Worm (Caenorhabditis elegans): ENCODE data around the gene C49F8.15.

C49F8.15 gene

ce11 chrX:13394971-13395370 is 32.6 kb upstream of the C49F8.15 start, which contains the start of gene irld-2:
TSS of gene irld-2 (minus strand) at chrX:13395071.
- TF ChIP-seq elt-2 (tag; optimal IDR thresholded peaks at IDR 0.05) = no peak
- no peak for TF ChIP-seq sdc-2 (tag; optimal IDR thresholded peaks at IDR 0.05)
- TF ChIP-seq odd-2 (tag; optimal IDR thresholded peaks at IDR 0.05) = no peak
- TF ChIP-seq unc-55 (GFP tag; optimal IDR thresholded peaks at IDR 0.05) = no peak
- no peak for TF ChIP-seq zip-5 (tag; optimal IDR thresholded peaks at IDR 0.05)
- TF ChIP-seq hlh-8 (tag; optimal IDR thresholded peaks at IDR 0.05) = no peak
- TF ChIP-seq npax-4 (tag; optimal IDR thresholded peaks at IDR 0.05) = no peak
- no peak for TF ChIP-seq elt-4 (tag; optimal IDR thresholded peaks at IDR 0.05)
- TF ChIP-seq nhr-232 (tag; optimal IDR thresholded peaks at IDR 0.05) = no peak

ce11 chrX:13388829-13389228 is 26.4 kb upstream of the C49F8.15 start:
- no peak for TF ChIP-seq pros-1 (tag; optimal IDR thresholded peaks at IDR 0.05)
- no peak for TF ChIP-seq elt-2 (tag; optimal IDR thresholded peaks at IDR 0.05)
- TF ChIP-seq ref-2 (tag; optimal IDR thresholded peaks at IDR 0.05) = no peak

ce11 chrX:13387497-13387953 is 25.1 kb upstream of the C49F8.15 start, which contains the start of gene C49F8.3:
TSS of gene C49F8.3 (minus strand) at chrX:13387547.
- TF ChIP-seq tbx-7 (tag; optimal IDR thresholded peaks at IDR 0.05) = no peak
- no peak for TF ChIP-seq C38D4.7 (GFP tag; optimal IDR thresholded peaks at IDR 0.05)
- TF ChIP-seq K02D7.2 (tag; optimal IDR thresholded peaks at IDR 0.05) = no peak
- no peak for TF ChIP-seq K09A11.1 (tag; optimal IDR thresholded peaks at IDR 0.05; ENCODE audit: insufficient read depth)
- no peak for TF ChIP-seq odd-2 (tag; optimal IDR thresholded peaks at IDR 0.05)
- no peak for TF ChIP-seq pag-3 (tag; optimal IDR thresholded peaks at IDR 0.05; ENCODE audit: borderline replicate concordance)
- TF ChIP-seq ceh-34 (tag; optimal IDR thresholded peaks at IDR 0.05) = no peak
- TF ChIP-seq nhr-232 (tag; optimal IDR thresholded peaks at IDR 0.05) = no peak
- TF ChIP-seq unc-86 (tag; optimal IDR thresholded peaks at IDR 0.05) = no peak
- TF ChIP-seq ref-2 (tag; optimal IDR thresholded peaks at IDR 0.05) = no peak
- no peak for TF ChIP-seq sdc-2 (tag; optimal IDR thresholded peaks at IDR 0.05)
- no peak for TF ChIP-seq hlh-15 (tag; optimal IDR thresholded peaks at IDR 0.05)
- no peak for TF ChIP-seq fax-1 (tag; optimal IDR thresholded peaks at IDR 0.05)
- no peak for TF ChIP-seq pha-2 (tag; optimal IDR thresholded peaks at IDR 0.05)
- no peak for TF ChIP-seq gmeb-2 (tag; optimal IDR thresholded peaks at IDR 0.05)
- no peak for TF ChIP-seq dmd-4 (tag; optimal IDR thresholded peaks at IDR 0.05; ENCODE audit: borderline replicate concordance)
- TF ChIP-seq ceh-24 (tag; optimal IDR thresholded peaks at IDR 0.05) = no peak
- no peak for TF ChIP-seq ceh-31 (tag; optimal IDR thresholded peaks at IDR 0.05)
- no peak for TF ChIP-seq hlh-13 (GFP tag; optimal IDR thresholded peaks at IDR 0.05)

ce11 chrX:13384743-13385142 is 22.4 kb upstream of the C49F8.15 start:
- TF ChIP-seq nfya-1 (tag; optimal IDR thresholded peaks at IDR 0.05) = no peak
- no peak for TF ChIP-seq ceh-14 (tag; optimal IDR thresholded peaks at IDR 0.05)
- no peak for TF ChIP-seq odd-2 (tag; optimal IDR thresholded peaks at IDR 0.05)
- no peak for TF ChIP-seq hlh-8 (tag; optimal IDR thresholded peaks at IDR 0.05)
- no peak for TF ChIP-seq ztf-16 (tag; optimal IDR thresholded peaks at IDR 0.05)
- no peak for TF ChIP-seq ceh-18 (tag; optimal IDR thresholded peaks at IDR 0.05)
- TF ChIP-seq syd-9 (tag; optimal IDR thresholded peaks at IDR 0.05) = no peak
- no peak for TF ChIP-seq hlh-30 (tag; optimal IDR thresholded peaks at IDR 0.05; ENCODE audit: insufficient read depth)
- TF ChIP-seq K09A11.1 (tag; optimal IDR thresholded peaks at IDR 0.05; ENCODE audit: insufficient read depth) = no peak
- TF ChIP-seq dve-1 (tag; optimal IDR thresholded peaks at IDR 0.05) = no peak
- no peak for TF ChIP-seq sox-2 (GFP tag; IDR thresholded peaks at IDR 0.05)
- TF ChIP-seq pha-2 (tag; optimal IDR thresholded peaks at IDR 0.05) = no peak
- no peak for TF ChIP-seq ceh-45 (GFP tag; IDR thresholded peaks at IDR 0.05)
- no peak for TF ChIP-seq C38D4.7 (GFP tag; optimal IDR thresholded peaks at IDR 0.05)
- TF ChIP-seq ceh-48 (tag; optimal IDR thresholded peaks at IDR 0.05) = no peak
- no peak for TF ChIP-seq pag-3 (tag; optimal IDR thresholded peaks at IDR 0.05; ENCODE audit: borderline replicate concordance)
